Worm (Caenorhabditis elegans) whole organism, L4 larva: ENCODE measurements around the gene clec-3.

Experiments used
- D1046.2 ChIP-seq: fragments of 200-800 bp; sonication (Bioruptor generic); IDR thresholded peaks from 2 replicates; pipeline ENCODE4 v1.3.6; 2022; ENCODE audit warnings: missing genetic modification characterization, missing compliant biosample characterization
- F26F4.8 ChIP-seq: fragments of 200-800 bp; sonication (Bioruptor generic); conservative IDR thresholded peaks from 2 replicates; pipeline ENCODE4 v1.3.6; 2022; ENCODE audit warnings: missing genetic modification characterization, missing compliant biosample characterization
- R02D3.7 ChIP-seq: fragments of 150-350 bp; sonication (generic microtip); optimal IDR thresholded peaks from 3 replicates; lab custom pipeline; 2014; ENCODE audit warnings: missing biosample characterization, missing genetic modification characterization
- T20F7.1 ChIP-seq: fragments of 200-800 bp; sonication (Bioruptor generic); optimal IDR thresholded peaks from 2 replicates; lab custom pipeline; 2018; ENCODE audit warnings: mild to moderate bottlenecking, missing genetic modification characterization, missing compliant biosample characterization
- T26A8.4 ChIP-seq: fragments of 200-800 bp; sonication (Bioruptor generic); IDR thresholded peaks from 2 replicates; pipeline ENCODE4 v1.3.6; 2022; ENCODE audit warnings: missing genetic modification characterization, missing compliant biosample characterization
- Y105C5A.15 ChIP-seq: fragments of 200-800 bp; sonication (Bioruptor generic); IDR thresholded peaks from 2 replicates; pipeline ENCODE4 v1.3.6; 2022; ENCODE audit warnings: missing genetic modification characterization, missing compliant biosample characterization
- Y5F2A.4 ChIP-seq: fragments of 200-800 bp; sonication (Bioruptor generic); optimal IDR thresholded peaks from 2 replicates; lab custom pipeline; 2018; ENCODE audit warnings: mild to moderate bottlenecking, missing genetic modification characterization, missing compliant biosample characterization
- aha-1 ChIP-seq: fragments of 150-350 bp; peaks from one replicate; lab custom pipeline; 2014; ENCODE audit warnings: missing biosample characterization, missing genetic modification characterization
- attf-4 ChIP-seq: sonication (generic microtip); optimal IDR thresholded peaks from 3 replicates; lab custom pipeline; 2017; ENCODE audit warnings: missing biosample characterization, missing genetic modification characterization
- ceh-62 ChIP-seq: sonication (generic microtip); optimal IDR thresholded peaks from 2 replicates; lab custom pipeline; 2017; ENCODE audit warnings: missing biosample characterization, missing genetic modification characterization
- ceh-82 ChIP-seq: sonication (generic microtip); optimal IDR thresholded peaks from 2 replicates; lab custom pipeline; 2017; ENCODE audit warnings: missing biosample characterization, missing genetic modification characterization
- ces-1 ChIP-seq: fragments of 150-350 bp; sonication (generic microtip); optimal IDR thresholded peaks from 4 replicates; lab custom pipeline; 2014; ENCODE audit warnings: missing biosample characterization, missing genetic modification reagents, missing genetic modification characterization
- daf-19 ChIP-seq: fragments of 200-800 bp; sonication (Bioruptor generic); conservative IDR thresholded peaks from 2 replicates; pipeline ENCODE4 v1.3.6; 2022; ENCODE audit warnings: missing genetic modification characterization, missing compliant biosample characterization
- duxl-1 ChIP-seq: sonication (generic microtip); optimal IDR thresholded peaks from 2 replicates; lab custom pipeline; 2016; ENCODE audit warnings: mild to moderate bottlenecking, missing genetic modification characterization, moderate library complexity, missing compliant biosample characterization; ENCODE audit not compliant: poor library complexity
- fkh-10 ChIP-seq: fragments of 150-350 bp; optimal IDR thresholded peaks from 2 replicates; lab custom pipeline; 2014; ENCODE audit warnings: missing biosample characterization, missing genetic modification reagents, missing genetic modification characterization
- hif-1 ChIP-seq, 2 experiments: sonication (generic microtip); optimal IDR thresholded peaks; 2 replicates each; lab custom pipeline; 2016 to 2017; ENCODE audit warnings: missing compliant biosample characterization in 2 of 2, missing genetic modification characterization in 2 of 2, missing genetic modification reagents in 2 of 2, missing genotype in 2 of 2, mild to moderate bottlenecking in 1 of 2
- hlh-30 ChIP-seq: sonication (generic microtip); optimal IDR thresholded peaks from 2 replicates; lab custom pipeline; 2017; ENCODE audit warnings: antibody characterized with exemption, mild to moderate bottlenecking, missing genetic modification characterization, missing compliant biosample characterization; ENCODE audit not compliant: insufficient read depth
- hmg-1.1 ChIP-seq: fragments of 200-800 bp; sonication (Bioruptor generic); IDR thresholded peaks from 2 replicates; pipeline ENCODE4 v1.3.6; 2022; ENCODE audit warnings: missing genetic modification reagents, missing genetic modification characterization, missing compliant biosample characterization
- jun-1 ChIP-seq: fragments of 150-350 bp; optimal IDR thresholded peaks from 2 replicates; lab custom pipeline; 2014; ENCODE audit warnings: missing biosample characterization, missing genetic modification reagents, missing genetic modification characterization
- lin-13 ChIP-seq: fragments of 150-350 bp; optimal IDR thresholded peaks from 2 replicates; lab custom pipeline; 2014; ENCODE audit warnings: missing biosample characterization, missing genetic modification reagents, missing genetic modification characterization
- lin-15B ChIP-seq: fragments of 150-350 bp; sonication (generic microtip); optimal IDR thresholded peaks from 3 replicates; lab custom pipeline; 2014; ENCODE audit warnings: missing biosample characterization, missing genetic modification characterization
- lin-29 ChIP-seq: fragments of 200-800 bp; sonication (Bioruptor generic); IDR thresholded peaks from 2 replicates; pipeline ENCODE4 v1.3.6; 2022; ENCODE audit warnings: missing genetic modification reagents, missing genetic modification characterization, missing compliant biosample characterization
- madf-9 ChIP-seq: fragments of 200-800 bp; sonication (Bioruptor generic); conservative IDR thresholded peaks from 2 replicates; pipeline ENCODE4 v1.3.6; 2022; ENCODE audit warnings: missing genetic modification reagents, missing genetic modification characterization, missing compliant biosample characterization
- mdt-29 ChIP-seq: fragments of 200-800 bp; sonication (Bioruptor generic); IDR thresholded peaks from 2 replicates; pipeline ENCODE4 v1.3.6; 2022; ENCODE audit warnings: missing genetic modification reagents, missing genetic modification characterization, missing compliant biosample characterization
- mxl-2 ChIP-seq: fragments of 200-800 bp; sonication (Bioruptor generic); conservative IDR thresholded peaks from 2 replicates; pipeline ENCODE4 v1.3.6; 2022; ENCODE audit warnings: missing genetic modification reagents, missing genetic modification characterization, missing compliant biosample characterization
- nhr-11 ChIP-seq: fragments of 150-350 bp; optimal IDR thresholded peaks from 2 replicates; lab custom pipeline; 2014; ENCODE audit warnings: missing biosample characterization, missing genetic modification characterization
- nhr-28 ChIP-seq: fragments of 150-350 bp; optimal IDR thresholded peaks from 2 replicates; lab custom pipeline; 2014; ENCODE audit warnings: missing biosample characterization, missing genetic modification characterization
- nhr-41 ChIP-seq: fragments of 200-800 bp; sonication (Bioruptor generic); IDR thresholded peaks from 2 replicates; pipeline ENCODE4 v1.3.6; 2022; ENCODE audit warnings: missing genetic modification reagents, missing genetic modification characterization, missing compliant biosample characterization
- nhr-42 ChIP-seq: fragments of 200-800 bp; sonication (Bioruptor generic); IDR thresholded peaks from 2 replicates; pipeline ENCODE4 v1.3.6; 2022; ENCODE audit warnings: missing genetic modification characterization, missing compliant biosample characterization
- nhr-48 ChIP-seq: sonication (generic microtip); optimal IDR thresholded peaks from 2 replicates; lab custom pipeline; 2016; ENCODE audit warnings: mild to moderate bottlenecking, missing genetic modification characterization, missing compliant biosample characterization
- nhr-76 ChIP-seq: fragments of 150-350 bp; optimal IDR thresholded peaks from 2 replicates; lab custom pipeline; 2014; ENCODE audit warnings: missing biosample characterization, missing genetic modification characterization
- pha-4 ChIP-seq, 2 experiments: fragments of 150-350 bp in 1 of 2; fragments of 200-800 bp in 1 of 2; sonication (Bioruptor generic) in 1 of 2; IDR thresholded peaks in 1 of 2; optimal IDR thresholded peaks in 1 of 2; 2 replicates each; pipeline versions ENCODE4 v1.3.6 to Lab custom; 2014 to 2022; ENCODE audit warnings: missing genetic modification characterization in 2 of 2, missing genetic modification reagents in 2 of 2, missing biosample characterization in 1 of 2, missing compliant biosample characterization in 1 of 2
- pqm-1 ChIP-seq: sonication (generic microtip); optimal IDR thresholded peaks from 2 replicates; lab custom pipeline; 2017; ENCODE audit warnings: missing biosample characterization, missing genetic modification characterization
- rbr-2 ChIP-seq: sonication (generic microtip); optimal IDR thresholded peaks from 2 replicates; lab custom pipeline; 2016; ENCODE audit warnings: missing genotype, missing genetic modification characterization, missing compliant biosample characterization
- skn-1 ChIP-seq: fragments of 150-350 bp; optimal IDR thresholded peaks from 2 replicates; lab custom pipeline; 2014; ENCODE audit warnings: missing biosample characterization, missing genetic modification characterization
- snpc-1.2 ChIP-seq: fragments of 200-800 bp; sonication (Bioruptor generic); IDR thresholded peaks from 2 replicates; pipeline ENCODE4 v1.3.6; 2022; ENCODE audit warnings: missing genetic modification reagents, missing genetic modification characterization, missing compliant biosample characterization
- spr-1 ChIP-seq: sonication (generic microtip); optimal IDR thresholded peaks from 2 replicates; lab custom pipeline; 2016; ENCODE audit warnings: mild to moderate bottlenecking, missing genetic modification characterization, missing compliant biosample characterization
- unc-39 ChIP-seq: sonication (generic microtip); optimal IDR thresholded peaks from 2 replicates; lab custom pipeline; 2017; ENCODE audit warnings: missing biosample characterization, missing genetic modification characterization
- unc-62 ChIP-seq, 3 experiments: fragments of 150-350 bp in 1 of 3; sonication (generic microtip); optimal IDR thresholded peaks in 2 of 3; peaks in 1 of 3; 1 replicate in 1 of 3; 2 replicates in 2 of 3; lab custom pipeline; 2014 to 2017; ENCODE audit warnings: missing biosample characterization in 3 of 3, missing genetic modification characterization in 3 of 3, missing genetic modification reagents in 3 of 3, missing genotype in 1 of 3
- vab-7 ChIP-seq: fragments of 200-800 bp; sonication (Bioruptor generic); IDR thresholded peaks from 2 replicates; pipeline ENCODE4 v1.3.6; 2022; ENCODE audit warnings: missing genetic modification reagents, missing genetic modification characterization, missing compliant biosample characterization
- ztf-11 ChIP-seq: fragments of 150-350 bp; optimal IDR thresholded peaks from 2 replicates; lab custom pipeline; 2014; ENCODE audit warnings: missing biosample characterization, missing genetic modification characterization

Gene clec-3

ce11 chrII:3012133-3012532 is 7.6 kb downstream of the clec-3 start, which contains the start of gene C41H7.9:
Gene C41H7.9, minus strand, starts transcription at chrII:3012233.
- no peak for TF ChIP-seq aha-1
- no peak for TF ChIP-seq pqm-1 (tag; lab: Kevin White, UChicago)
- TF ChIP-seq madf-9, result no peak
- no peak for TF ChIP-seq unc-62 (GFP tag; optimal IDR thresholded peaks at IDR 0.05 in 1 of 2; lab: Kevin White, UChicago)
- TF ChIP-seq unc-62 (tag; optimal IDR thresholded peaks at IDR 0.05; lab: Kevin White, UChicago), result no peak
- no peak for TF ChIP-seq rbr-2 (tag; lab: Kevin White, UChicago)
- TF ChIP-seq spr-1, result no peak
- no peak for TF ChIP-seq ceh-62
- TF ChIP-seq skn-1 (tag; lab: Kevin White, UChicago), result no peak
- TF ChIP-seq daf-19 (GFP tag; lab: Robert Waterston, UW), result no peak
- no peak for TF ChIP-seq F26F4.8 (GFP tag; lab: Robert Waterston, UW)
- no peak for TF ChIP-seq hmg-1.1 (GFP tag; lab: Robert Waterston, UW)
- TF ChIP-seq Y5F2A.4 (GFP tag; lab: Kevin White, UChicago), result no peak
- TF ChIP-seq R02D3.7 (tag; lab: Kevin White, UChicago), result no peak
- TF ChIP-seq fkh-10 (GFP tag; lab: Kevin White, UChicago), result no peak

ce11 chrII:3008400-3008799 is 11.3 kb downstream of the clec-3 start, which contains the start of gene sdz-5:
Gene sdz-5, plus strand, starts transcription at chrII:3008700.
- TF ChIP-seq Y105C5A.15 (GFP tag; lab: Robert Waterston, UW) (no peak), mdt-29 (GFP tag; lab: Robert Waterston, UW) (no peak), ceh-62 (no peak), ces-1 (GFP tag; lab: Kevin White, UChicago) (no peak), nhr-41 (GFP tag; lab: Robert Waterston, UW) (no peak), nhr-11 (tag; lab: Kevin White, UChicago) (no peak), rbr-2 (tag; lab: Kevin White, UChicago) (no peak), nhr-48 (tag; lab: Kevin White, UChicago) (no peak), pha-4 (GFP tag; IDR thresholded peaks at IDR 0.05; lab: Robert Waterston, UW) (no peak), pha-4 (tag; optimal IDR thresholded peaks at IDR 0.05; lab: Kevin White, UChicago) (no peak), unc-39 (tag; lab: Kevin White, UChicago) (no peak), vab-7 (GFP tag; lab: Robert Waterston, UW) (no peak), ztf-11 (no peak), lin-15B (tag; lab: Kevin White, UChicago) (no peak), lin-13 (no peak), pqm-1 (tag; lab: Kevin White, UChicago) (no peak), lin-29 (no peak), T20F7.1 (GFP tag; lab: Kevin White, UChicago) (no peak), mxl-2 (no peak)

ce11 chrII:3005499-3005898 is 14.2 kb downstream of the clec-3 start, which contains the start of gene lido-12:
Gene lido-12, plus strand, starts transcription at chrII:3005799.
- no peak for TF ChIP-seq T26A8.4
- TF ChIP-seq hif-1 (tag; optimal IDR thresholded peaks at IDR 0.05; lab: Kevin White, UChicago), result no peak

ce11 chrII:3003667-3004066 is 16.0 kb downstream of the clec-3 start, which contains the start of gene lido-11:
Gene lido-11, plus strand, starts transcription at chrII:3003967.
- TF ChIP-seq skn-1 (tag; lab: Kevin White, UChicago) (no peak), ceh-82 (no peak), hlh-30 (tag; lab: Kevin White, UChicago) (no peak), R02D3.7 (tag; lab: Kevin White, UChicago) (no peak), nhr-42 (GFP tag; lab: Robert Waterston, UW) (no peak), nhr-28 (tag; lab: Kevin White, UChicago) (no peak), attf-4 (tag; lab: Kevin White, UChicago) (no peak), D1046.2 (GFP tag; lab: Robert Waterston, UW) (no peak), nhr-76 (tag; lab: Kevin White, UChicago) (no peak), duxl-1 (tag; lab: Kevin White, UChicago) (no peak), snpc-1.2 (no peak), ztf-11 (no peak), ceh-62 (no peak), jun-1 (no peak), mxl-2 (no peak), ces-1 (GFP tag; lab: Kevin White, UChicago) (no peak)
- TF ChIP-seq, all 104 proteins: peak for 0
